Fruit fly (Drosophila melanogaster) whole organism, embryonic: Measurements from ENCODE around the gene Mec2.

ENCODE experiments used
- B-H1 ChIP-seq: fragments of 200-800 bp; sonication (Bioruptor generic); IDR thresholded peaks from 3 replicates; pipeline ENCODE4 v1.3.6; 2022; ENCODE audit warnings: missing biosample characterization, missing genetic modification characterization
- Bteb2 ChIP-seq: fragments of 200-800 bp; sonication (Bioruptor generic); optimal IDR thresholded peaks from 2 replicates; lab custom pipeline; 2016; ENCODE audit warnings: missing biosample characterization, missing genetic modification characterization
- CG10209 ChIP-seq: fragments of 200-800 bp; sonication (Bioruptor generic); optimal IDR thresholded peaks from 3 replicates; lab custom pipeline; 2017; ENCODE audit warnings: missing biosample characterization, mild to moderate bottlenecking, missing genetic modification characterization, missing genetic modification reagents
- CG10431 ChIP-seq: fragments of 200-800 bp; sonication (Bioruptor generic); optimal IDR thresholded peaks from 3 replicates; lab custom pipeline; 2018; ENCODE audit warnings: missing biosample characterization, mild to moderate bottlenecking, missing genetic modification characterization
- CG13775 ChIP-seq: fragments of 200-800 bp; sonication (Bioruptor generic); optimal IDR thresholded peaks from 3 replicates; lab custom pipeline; 2017; ENCODE audit warnings: missing biosample characterization, mild to moderate bottlenecking, missing genetic modification characterization
- CG14014 ChIP-seq: fragments of 200-800 bp; sonication (Bioruptor generic); IDR thresholded peaks from 2 replicates; pipeline ENCODE4 v1.3.6; 2022; ENCODE audit warnings: missing biosample characterization, missing genetic modification characterization
- CG14441 ChIP-seq: fragments of 200-800 bp; sonication (Bioruptor generic); IDR thresholded peaks from 2 replicates; pipeline ENCODE4 v1.3.6; 2022; ENCODE audit warnings: missing biosample characterization, missing genetic modification characterization
- CG16815 ChIP-seq: fragments of 200-800 bp; sonication (Bioruptor generic); optimal IDR thresholded peaks from 3 replicates; lab custom pipeline; 2017; ENCODE audit warnings: missing biosample characterization, mild to moderate bottlenecking, missing genetic modification characterization
- CG1832 ChIP-seq: fragments of 200-800 bp; sonication (Bioruptor generic); optimal IDR thresholded peaks from 2 replicates; lab custom pipeline; 2017; ENCODE audit warnings: missing biosample characterization, mild to moderate bottlenecking, missing genetic modification characterization, inconsistent platforms
- CG18599 ChIP-seq: fragments of 200-800 bp; sonication (Bioruptor generic); optimal IDR thresholded peaks from 3 replicates; lab custom pipeline; 2017; ENCODE audit warnings: missing biosample characterization, missing genetic modification characterization, mild to moderate bottlenecking, moderate library complexity, missing genetic modification reagents
- CG2712 ChIP-seq: fragments of 200-800 bp; optimal IDR thresholded peaks from 3 replicates; lab custom pipeline; 2019; ENCODE audit warnings: missing biosample characterization, mild to moderate bottlenecking, missing genetic modification characterization, moderate library complexity
- CG3838 ChIP-seq: fragments of 200-800 bp; sonication (Bioruptor generic); optimal IDR thresholded peaks from 3 replicates; lab custom pipeline; 2016; ENCODE audit warnings: missing biosample characterization, missing genetic modification characterization
- CG4617 ChIP-seq: fragments of 200-800 bp; sonication (Bioruptor generic); optimal IDR thresholded peaks from 3 replicates; lab custom pipeline; 2016; ENCODE audit warnings: missing biosample characterization, missing genetic modification characterization, borderline replicate concordance
- CG4730 ChIP-seq: fragments of 200-800 bp; sonication (Bioruptor generic); IDR thresholded peaks from 2 replicates; pipeline ENCODE4 v1.3.6; 2022; ENCODE audit warnings: missing biosample characterization, missing genetic modification characterization
- CG4820 ChIP-seq: fragments of 200-800 bp; sonication (Bioruptor generic); optimal IDR thresholded peaks from 3 replicates; lab custom pipeline; 2016; ENCODE audit warnings: missing biosample characterization, missing genetic modification characterization
- CG6689 ChIP-seq: fragments of 200-800 bp; sonication (Bioruptor generic); IDR thresholded peaks from 2 replicates; pipeline ENCODE4 v1.3.6; 2022; ENCODE audit warnings: missing biosample characterization, missing genetic modification characterization
- CG6813 ChIP-seq: fragments of 200-800 bp; sonication (Bioruptor generic); optimal IDR thresholded peaks from 2 replicates; lab custom pipeline; 2017; ENCODE audit warnings: missing biosample characterization, missing genetic modification characterization, mild to moderate bottlenecking, moderate library complexity, missing genetic modification reagents
- CG7928 ChIP-seq: fragments of 200-800 bp; sonication (Bioruptor generic); optimal IDR thresholded peaks from 2 replicates; lab custom pipeline; 2017; ENCODE audit warnings: missing biosample characterization, mild to moderate bottlenecking, missing genetic modification characterization
- CG8478 ChIP-seq: fragments of >200 bp; optimal IDR thresholded peaks from 2 replicates; lab custom pipeline; 2018
- D ChIP-seq, 2 experiments: fragments of 200-800 bp in 1 of 2; fragments of >200 bp in 1 of 2; sonication (Bioruptor generic) in 1 of 2; optimal IDR thresholded peaks; 2 replicates in 1 of 2; 3 replicates in 1 of 2; lab custom pipeline; 2017; ENCODE audit warnings: mild to moderate bottlenecking in 1 of 2, missing biosample characterization in 1 of 2, missing genetic modification characterization in 1 of 2, missing genetic modification reagents in 1 of 2
- Gsc ChIP-seq: fragments of 200-800 bp; sonication (Bioruptor generic); IDR thresholded peaks from 2 replicates; pipeline ENCODE4 v1.3.6; 2022; ENCODE audit warnings: missing biosample characterization, missing genetic modification characterization
- HLH3B ChIP-seq: fragments of 200-800 bp; sonication (Bioruptor generic); IDR thresholded peaks from 2 replicates; pipeline ENCODE4 v1.3.6; 2022; ENCODE audit warnings: missing biosample characterization, missing genetic modification characterization
- Hmx ChIP-seq: fragments of 200-800 bp; sonication (Bioruptor generic); optimal IDR thresholded peaks from 2 replicates; lab custom pipeline; 2016; ENCODE audit warnings: missing biosample characterization, missing genetic modification characterization
- Hr39 ChIP-seq: fragments of >200 bp; optimal IDR thresholded peaks from 2 replicates; lab custom pipeline; 2017
- Hsf ChIP-seq: fragments of 200-800 bp; sonication (Bioruptor generic); optimal IDR thresholded peaks from 3 replicates; lab custom pipeline; 2016; ENCODE audit warnings: missing biosample characterization, missing genetic modification characterization
- Meics ChIP-seq: fragments of 200-800 bp; sonication (Bioruptor generic); optimal IDR thresholded peaks from 2 replicates; lab custom pipeline; 2017; ENCODE audit warnings: missing biosample characterization, mild to moderate bottlenecking, missing genetic modification characterization
- Oli ChIP-seq: fragments of 200-800 bp; sonication (Bioruptor generic); optimal IDR thresholded peaks from 2 replicates; lab custom pipeline; 2018; ENCODE audit warnings: missing biosample characterization, mild to moderate bottlenecking, missing genetic modification characterization, moderate library complexity
- Optix ChIP-seq: fragments of 200-800 bp; sonication (Bioruptor generic); IDR thresholded peaks from 3 replicates; pipeline ENCODE4 v1.3.6; 2022; ENCODE audit warnings: missing biosample characterization, missing genetic modification characterization
- Trl ChIP-seq, 3 experiments: fragments of >200 bp in 2 of 3; fragments of 200-800 bp in 1 of 3; sonication (Bioruptor generic) in 1 of 3; optimal IDR thresholded peaks; 2 replicates in 1 of 3; 3 replicates in 2 of 3; lab custom pipeline; 2016 to 2017; ENCODE audit warnings: missing biosample characterization in 1 of 3, missing genetic modification characterization in 1 of 3
- YL-1 ChIP-seq: fragments of 200-800 bp; sonication (Bioruptor generic); optimal IDR thresholded peaks from 3 replicates; lab custom pipeline; 2017; ENCODE audit warnings: missing biosample characterization, mild to moderate bottlenecking, missing genetic modification characterization
- amos ChIP-seq: fragments of 200-800 bp; sonication (Bioruptor generic); IDR thresholded peaks from 2 replicates; pipeline ENCODE4 v1.3.6; 2022; ENCODE audit warnings: missing biosample characterization, missing genetic modification characterization; ENCODE audit not compliant: partially characterized antibody
- aop ChIP-seq: fragments of 200-800 bp; sonication (Bioruptor generic); IDR thresholded peaks from 2 replicates; pipeline ENCODE4 v1.3.6; 2022; ENCODE audit warnings: missing biosample characterization, missing genetic modification characterization
- ash1 ChIP-seq: fragments of 200-800 bp; sonication (Bioruptor generic); optimal IDR thresholded peaks from 2 replicates; lab custom pipeline; 2018; ENCODE audit warnings: missing biosample characterization, mild to moderate bottlenecking, missing genetic modification characterization
- bcd ChIP-seq: fragments of 200-800 bp; sonication (Bioruptor generic); optimal IDR thresholded peaks from 2 replicates; lab custom pipeline; 2017; ENCODE audit warnings: missing biosample characterization, mild to moderate bottlenecking, missing genetic modification characterization
- btn ChIP-seq: fragments of 200-800 bp; sonication (Bioruptor generic); optimal IDR thresholded peaks from 2 replicates; lab custom pipeline; 2016; ENCODE audit warnings: missing biosample characterization, missing genetic modification characterization
- dpn ChIP-seq, 2 experiments: fragments of 200-800 bp; sonication (Bioruptor generic); optimal IDR thresholded peaks; 3 replicates each; lab custom pipeline; 2016; ENCODE audit warnings: missing biosample characterization in 2 of 2, missing genetic modification characterization in 2 of 2
- esg ChIP-seq: fragments of 200-800 bp; sonication (Bioruptor generic); conservative IDR thresholded peaks from 2 replicates; pipeline ENCODE4 v1.3.6; 2022; ENCODE audit warnings: missing biosample characterization, missing genetic modification characterization
- gsb ChIP-seq: fragments of 200-800 bp; sonication (Bioruptor generic); IDR thresholded peaks from 2 replicates; pipeline ENCODE4 v1.3.6; 2022; ENCODE audit warnings: missing biosample characterization, missing genetic modification characterization
- gt ChIP-seq: fragments of 200-800 bp; sonication (Bioruptor generic); IDR thresholded peaks from 2 replicates; pipeline ENCODE4 v1.3.6; 2022; ENCODE audit warnings: missing biosample characterization, missing genetic modification characterization
- lab ChIP-seq: fragments of 200-800 bp; sonication (Bioruptor generic); optimal IDR thresholded peaks from 3 replicates; lab custom pipeline; 2017; ENCODE audit warnings: missing biosample characterization, missing genetic modification characterization, mild to moderate bottlenecking, moderate library complexity, missing genetic modification reagents
- lola ChIP-seq, 3 experiments: fragments of >200 bp in 2 of 3; fragments of 200-800 bp in 1 of 3; sonication (Bioruptor generic) in 1 of 3; optimal IDR thresholded peaks; 2 replicates each; lab custom pipeline; 2017 to 2019; ENCODE audit warnings: missing biosample characterization in 3 of 3, missing genetic modification characterization in 3 of 3, mild to moderate bottlenecking in 1 of 3, moderate library complexity in 1 of 3
- onecut ChIP-seq: fragments of 200-800 bp; sonication (Bioruptor generic); IDR thresholded peaks from 2 replicates; pipeline ENCODE4 v1.3.6; 2022; ENCODE audit warnings: missing biosample characterization, missing genetic modification characterization
- pzg ChIP-seq: fragments of 200-800 bp; sonication (Bioruptor generic); optimal IDR thresholded peaks from 3 replicates; lab custom pipeline; 2018; ENCODE audit warnings: missing biosample characterization, mild to moderate bottlenecking, missing genetic modification characterization, moderate library complexity
- ro ChIP-seq: fragments of 200-800 bp; sonication (Bioruptor generic); IDR thresholded peaks from 2 replicates; pipeline ENCODE4 v1.3.6; 2022; ENCODE audit warnings: missing biosample characterization, missing genetic modification characterization
- row ChIP-seq: fragments of 200-800 bp; sonication (Bioruptor generic); IDR thresholded peaks from 3 replicates; pipeline ENCODE4 v1.3.6; 2022; ENCODE audit warnings: missing biosample characterization, missing genetic modification characterization
- run ChIP-seq: fragments of 200-800 bp; sonication (Bioruptor generic); optimal IDR thresholded peaks from 3 replicates; lab custom pipeline; 2018; ENCODE audit warnings: missing biosample characterization, mild to moderate bottlenecking, missing genetic modification characterization
- slou ChIP-seq: fragments of 200-800 bp; sonication (Bioruptor generic); optimal IDR thresholded peaks from 3 replicates; lab custom pipeline; 2016; ENCODE audit warnings: missing biosample characterization, missing genetic modification characterization
- ssp ChIP-seq: fragments of 200-800 bp; sonication (Bioruptor generic); IDR thresholded peaks from 2 replicates; pipeline ENCODE4 v1.3.6; 2022; ENCODE audit warnings: missing biosample characterization, missing genetic modification characterization
- vfl ChIP-seq: fragments of 200-800 bp; sonication (Bioruptor generic); optimal IDR thresholded peaks from 2 replicates; lab custom pipeline; 2016; ENCODE audit warnings: missing biosample characterization, missing genetic modification characterization
- zf30C ChIP-seq: fragments of 200-800 bp; sonication (Bioruptor generic); optimal IDR thresholded peaks from 3 replicates; lab custom pipeline; 2018; ENCODE audit warnings: missing biosample characterization, mild to moderate bottlenecking, missing genetic modification characterization

The Mec2 gene

DNA sequence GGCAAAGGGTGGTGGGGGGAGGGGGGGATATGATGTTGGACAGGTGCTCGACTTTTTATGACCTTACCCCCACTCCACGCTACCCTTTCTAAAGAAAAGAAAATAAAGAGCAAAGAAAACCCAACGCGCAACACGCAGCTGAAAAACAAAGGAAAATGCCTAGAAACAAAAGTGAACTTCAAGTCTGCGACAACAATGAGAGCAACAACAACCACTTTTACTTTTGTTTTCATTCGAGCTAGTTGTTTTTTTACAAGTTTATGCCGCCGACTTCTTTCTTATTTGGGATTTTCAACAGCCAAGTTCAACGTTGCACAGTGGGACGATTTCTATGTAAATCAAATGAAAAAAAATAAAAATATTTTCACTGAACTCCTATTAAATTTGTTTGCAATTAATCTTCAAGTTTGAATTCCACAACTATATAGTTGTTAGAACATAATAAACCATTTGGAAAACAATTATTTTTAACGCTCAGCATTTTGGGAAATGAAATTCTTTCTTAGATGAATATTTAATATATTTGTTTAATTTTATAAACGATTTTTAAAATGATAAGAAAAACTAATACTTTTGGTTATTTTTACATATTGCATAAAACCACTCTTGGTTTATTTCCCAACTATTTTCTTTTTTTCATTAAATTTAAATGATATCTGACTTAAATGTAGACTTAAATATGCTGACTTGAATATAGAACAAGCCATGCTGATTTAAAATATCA is 36.9 kb downstream of the Mec2 start (continued):
- TF ChIP-seq Optix: no peak
- TF ChIP-seq vfl (GFP tag; lab: Kevin White, UChicago): no peak
- no peak for TF ChIP-seq zf30C (GFP tag; lab: Kevin White, UChicago)
- no peak for TF ChIP-seq Hmx
- no peak for TF ChIP-seq CG14441
- TF ChIP-seq dpn (GFP tag; optimal IDR thresholded peaks at IDR 0.05; lab: Kevin White, UChicago): peak in 1 of 2 experiments; percentile 22
- peak; percentile 30; the same call in 1 of the 3 replicates for TF ChIP-seq row (GFP tag; lab: Robert Waterston, UW)
- no peak for TF ChIP-seq CG7928 (GFP tag; lab: Kevin White, UChicago)
- peak; percentile 21 for TF ChIP-seq Meics (GFP tag; lab: Kevin White, UChicago)
- TF ChIP-seq CG8478 (lab: Kevin White, UChicago): no peak
- no peak for TF ChIP-seq CG10431 (GFP tag; lab: Kevin White, UChicago)
- no peak for TF ChIP-seq btn (GFP tag; lab: Kevin White, UChicago)
- TF ChIP-seq CG3838 (GFP tag; lab: Kevin White, UChicago): no peak
- no peak for TF ChIP-seq Hr39 (lab: Kevin White, UChicago)
- TF ChIP-seq amos (GFP tag; lab: Robert Waterston, UW): no peak
- no peak for TF ChIP-seq Bteb2 (GFP tag; lab: Kevin White, UChicago)
- TF ChIP-seq esg (GFP tag; lab: Robert Waterston, UW): no peak; the same call in 1 of the 2 replicates
- peak; percentile 42; the same call in 1 of the 2 replicates for TF ChIP-seq CG6689 (GFP tag; lab: Robert Waterston, UW)
- no peak for TF ChIP-seq D (optimal IDR thresholded peaks at IDR 0.05; lab: Kevin White, UChicago)
- TF ChIP-seq D (GFP tag; optimal IDR thresholded peaks at IDR 0.05; lab: Kevin White, UChicago): peak; percentile 53
- no peak for TF ChIP-seq pzg (GFP tag; lab: Kevin White, UChicago)
- no peak for TF ChIP-seq ssp
- no peak for TF ChIP-seq run (tag; lab: Kevin White, UChicago)
- TF ChIP-seq CG10209 (GFP tag; lab: Kevin White, UChicago): peak; percentile 34
- TF ChIP-seq aop: no peak
- no peak for TF ChIP-seq ash1
- no peak for TF ChIP-seq slou (GFP tag; lab: Kevin White, UChicago)
- TF ChIP-seq CG16815 (GFP tag; lab: Kevin White, UChicago): peak; percentile 24
- no peak for TF ChIP-seq onecut
- peak in 1 of 3 experiments; percentile 61 for TF ChIP-seq lola (GFP tag; optimal IDR thresholded peaks at IDR 0.05; lab: Kevin White, UChicago)
- no peak for TF ChIP-seq HLH3B
- peak; percentile 20 for TF ChIP-seq lab
- peak; percentile 35 for TF ChIP-seq bcd (GFP tag; lab: Kevin White, UChicago)
- TF ChIP-seq Trl (optimal IDR thresholded peaks at IDR 0.05; lab: Kevin White, UChicago): no peak
- no peak for TF ChIP-seq Trl (GFP tag; optimal IDR thresholded peaks at IDR 0.05; lab: Kevin White, UChicago)
- no peak for TF ChIP-seq YL-1 (GFP tag; lab: Kevin White, UChicago)
- TF ChIP-seq CG6813 (GFP tag; lab: Kevin White, UChicago): no peak
- TF ChIP-seq ro (GFP tag; lab: Robert Waterston, UW): no peak
- TF ChIP-seq CG2712 (tag; lab: Kevin White, UChicago): peak; percentile 67
- TF ChIP-seq gt (GFP tag; lab: Robert Waterston, UW): no peak
- TF ChIP-seq gsb (GFP tag; lab: Robert Waterston, UW): no peak
- TF ChIP-seq Hsf (GFP tag; lab: Kevin White, UChicago): no peak
- peak; percentile 56 for TF ChIP-seq Oli (tag; lab: Kevin White, UChicago)
- TF ChIP-seq CG1832: no peak
- TF ChIP-seq CG4730 (GFP tag; lab: Robert Waterston, UW): no peak
- no peak for TF ChIP-seq B-H1 (GFP tag; lab: Robert Waterston, UW)
- peak; percentile 3 for TF ChIP-seq CG4820 (GFP tag; lab: Kevin White, UChicago)
- no peak for TF ChIP-seq CG4617 (GFP tag; lab: Kevin White, UChicago)
- TF ChIP-seq CG18599: no peak
- TF ChIP-seq Gsc (GFP tag; lab: Robert Waterston, UW): no peak
- peak; percentile 36 for TF ChIP-seq CG13775 (GFP tag; lab: Kevin White, UChicago)
- no peak for TF ChIP-seq CG14014 (GFP tag; lab: Robert Waterston, UW)
